Worm (Caenorhabditis elegans) whole organism, mixed stage, embryonic: Measurements from ENCODE around the gene prkl-1.

ENCODE experiments used
- tbx-8 ChIP-seq: fragments of 200-800 bp; sonication (Bioruptor generic); optimal IDR thresholded peaks from 2 replicates; lab custom pipeline; 2018; ENCODE audit warnings: mild to moderate bottlenecking, missing genetic modification characterization, moderate library complexity, missing compliant biosample characterization
- unc-39 ChIP-seq: fragments of 150-350 bp; optimal IDR thresholded peaks from 2 replicates; lab custom pipeline; 2014; ENCODE audit warnings: missing biosample characterization, missing genetic modification characterization

- TF ChIP-seq tbx-8 (GFP tag; lab: Kevin White, UChicago): no peak
- no peak for TF ChIP-seq unc-39 (tag; lab: Kevin White, UChicago)
Measured at ce11 chrIV:7016502-7016901, 29.8 kb upstream of the prkl-1 start.
